Fruit fly (Drosophila melanogaster) whole organism, embryonic: ENCODE results near the gene Asator.

Experiments
- Awh ChIP-seq: fragments of 200-800 bp; sonication (Bioruptor generic); IDR thresholded peaks from 2 replicates; pipeline ENCODE4, ENCODE4 v1.3.6; 2022; ENCODE audit warnings: missing biosample characterization, missing genetic modification characterization
- Bdp1 ChIP-seq: fragments of 200-800 bp; sonication (Bioruptor generic); optimal IDR thresholded peaks from 3 replicates; lab custom pipeline; 2016; ENCODE audit warnings: missing biosample characterization, missing genetic modification characterization
- CG10267 ChIP-seq: fragments of 200-800 bp; sonication (Bioruptor generic); optimal IDR thresholded peaks from 2 replicates; lab custom pipeline; 2018; ENCODE audit warnings: missing biosample characterization, mild to moderate bottlenecking, missing genetic modification characterization, moderate library complexity
- CG10959 ChIP-seq: fragments of 200-800 bp; sonication (Bioruptor generic); IDR thresholded peaks from 2 replicates; pipeline ENCODE4 v1.3.6; 2022; ENCODE audit warnings: missing biosample characterization, missing genetic modification characterization
- CG11723 ChIP-seq: fragments of 200-800 bp; sonication (Bioruptor generic); optimal IDR thresholded peaks from 2 replicates; lab custom pipeline; 2017; ENCODE audit warnings: missing biosample characterization, mild to moderate bottlenecking, missing genetic modification characterization
- CG12391 ChIP-seq: fragments of 200-800 bp; sonication (Bioruptor generic); optimal IDR thresholded peaks from 3 replicates; lab custom pipeline; 2018; ENCODE audit warnings: missing biosample characterization, mild to moderate bottlenecking, missing genetic modification characterization, moderate library complexity
- CG13123 ChIP-seq: fragments of 200-800 bp; sonication (Bioruptor generic); optimal IDR thresholded peaks from 2 replicates; lab custom pipeline; 2016; ENCODE audit warnings: missing biosample characterization, missing genetic modification characterization
- CG13287 ChIP-seq: fragments of 200-800 bp; sonication (Bioruptor generic); IDR thresholded peaks from 2 replicates; pipeline ENCODE4 v1.3.6; 2022; ENCODE audit warnings: missing biosample characterization, missing genetic modification characterization; ENCODE audit not compliant: partially characterized antibody
- CG14710 ChIP-seq: fragments of 200-800 bp; sonication (Bioruptor generic); optimal IDR thresholded peaks from 3 replicates; lab custom pipeline; 2019; ENCODE audit warnings: missing biosample characterization, mild to moderate bottlenecking, missing genetic modification characterization, moderate library complexity
- CG16815 ChIP-seq: fragments of 200-800 bp; sonication (Bioruptor generic); optimal IDR thresholded peaks from 3 replicates; lab custom pipeline; 2017; ENCODE audit warnings: missing biosample characterization, mild to moderate bottlenecking, missing genetic modification characterization
- CG17385 ChIP-seq: fragments of 200-800 bp; sonication (Bioruptor generic); optimal IDR thresholded peaks from 3 replicates; lab custom pipeline; 2018; ENCODE audit warnings: missing biosample characterization, mild to moderate bottlenecking, missing genetic modification characterization
- CG17829 ChIP-seq: fragments of 200-800 bp; optimal IDR thresholded peaks from 2 replicates; lab custom pipeline; 2019; ENCODE audit warnings: missing biosample characterization, mild to moderate bottlenecking, missing genetic modification characterization, moderate library complexity
- CG2202 ChIP-seq: fragments of 200-800 bp; sonication (Bioruptor generic); optimal IDR thresholded peaks from 2 replicates; lab custom pipeline; 2018; ENCODE audit warnings: missing biosample characterization, mild to moderate bottlenecking, missing genetic modification characterization
- CG31388 ChIP-seq: fragments of 200-800 bp; sonication (Bioruptor generic); optimal IDR thresholded peaks from 2 replicates; lab custom pipeline; 2016; ENCODE audit warnings: missing biosample characterization, missing genetic modification characterization
- CG6175 ChIP-seq: fragments of 200-800 bp; sonication (Bioruptor generic); IDR thresholded peaks from 3 replicates; pipeline ENCODE4 v1.3.6; 2022; ENCODE audit warnings: missing biosample characterization, missing genetic modification characterization
- CG6791 ChIP-seq: fragments of 200-800 bp; sonication (Bioruptor generic); IDR thresholded peaks from 3 replicates; pipeline ENCODE4 v1.3.6; 2022; ENCODE audit warnings: missing biosample characterization, missing genetic modification characterization; ENCODE audit not compliant: partially characterized antibody
- CG7357 ChIP-seq: fragments of 200-800 bp; sonication (Bioruptor generic); IDR thresholded peaks from 3 replicates; pipeline ENCODE4 v1.3.6; 2022; ENCODE audit warnings: missing biosample characterization, missing genetic modification characterization
- CG7556 ChIP-seq: fragments of 200-800 bp; sonication (Bioruptor generic); optimal IDR thresholded peaks from 2 replicates; lab custom pipeline; 2017; ENCODE audit warnings: missing biosample characterization, mild to moderate bottlenecking, missing genetic modification characterization
- CG7786 ChIP-seq: fragments of 200-800 bp; sonication (Bioruptor generic); optimal IDR thresholded peaks from 2 replicates; lab custom pipeline; 2016; ENCODE audit warnings: missing biosample characterization, missing genetic modification characterization
- CG9727 ChIP-seq: fragments of 200-800 bp; sonication (Bioruptor generic); optimal IDR thresholded peaks from 3 replicates; lab custom pipeline; 2017; ENCODE audit warnings: missing biosample characterization, mild to moderate bottlenecking, missing genetic modification characterization
- D19A ChIP-seq: fragments of 200-800 bp; optimal IDR thresholded peaks from 3 replicates; lab custom pipeline; 2019; ENCODE audit warnings: missing biosample characterization, mild to moderate bottlenecking, missing genetic modification characterization, moderate library complexity
- ERR ChIP-seq: fragments of 200-800 bp; sonication (Bioruptor generic); optimal IDR thresholded peaks from 2 replicates; lab custom pipeline; 2016; ENCODE audit warnings: missing biosample characterization, missing genetic modification characterization
- Hsf ChIP-seq: fragments of 200-800 bp; sonication (Bioruptor generic); optimal IDR thresholded peaks from 3 replicates; lab custom pipeline; 2016; ENCODE audit warnings: missing biosample characterization, missing genetic modification characterization
- MBD-R2 ChIP-seq: fragments of 200-800 bp; sonication (Bioruptor generic); IDR thresholded peaks from 2 replicates; pipeline ENCODE4 v1.3.6; 2022; ENCODE audit warnings: missing biosample characterization, missing genetic modification characterization
- Myb ChIP-seq: fragments of 200-800 bp; sonication (Bioruptor generic); optimal IDR thresholded peaks from 2 replicates; lab custom pipeline; 2016; ENCODE audit warnings: missing biosample characterization, missing genetic modification characterization
- Opbp ChIP-seq: fragments of 200-800 bp; sonication (Bioruptor generic); IDR thresholded peaks from 3 replicates; pipeline ENCODE4 v1.3.6; 2022; ENCODE audit warnings: missing biosample characterization, missing genetic modification characterization; ENCODE audit not compliant: partially characterized antibody
- Taf1 ChIP-seq: fragments of 200-800 bp; sonication (Bioruptor generic); IDR thresholded peaks from 2 replicates; pipeline ENCODE4 v1.3.6; 2022; ENCODE audit warnings: missing biosample characterization, missing genetic modification characterization
- Xbp1 ChIP-seq: fragments of 200-800 bp; sonication (Bioruptor generic); optimal IDR thresholded peaks from 3 replicates; lab custom pipeline; 2016; ENCODE audit warnings: missing biosample characterization, mild to moderate bottlenecking, missing genetic modification characterization
- ash1 ChIP-seq: fragments of 200-800 bp; sonication (Bioruptor generic); optimal IDR thresholded peaks from 2 replicates; lab custom pipeline; 2018; ENCODE audit warnings: missing biosample characterization, mild to moderate bottlenecking, missing genetic modification characterization
- cad ChIP-seq: fragments of >200 bp; optimal IDR thresholded peaks from 2 replicates; lab custom pipeline; 2017; ENCODE audit warnings: missing biosample characterization, missing genetic modification characterization
- caup ChIP-seq: fragments of 200-800 bp; sonication (Bioruptor generic); optimal IDR thresholded peaks from 3 replicates; lab custom pipeline; 2017; ENCODE audit warnings: missing biosample characterization, mild to moderate bottlenecking, missing genetic modification characterization, moderate library complexity; ENCODE audit not compliant: severe bottlenecking
- corto ChIP-seq: fragments of 200-800 bp; sonication (Bioruptor generic); optimal IDR thresholded peaks from 2 replicates; lab custom pipeline; 2016; ENCODE audit warnings: missing biosample characterization, mild to moderate bottlenecking, missing genetic modification characterization, moderate library complexity
- dan ChIP-seq: fragments of 200-800 bp; sonication (Bioruptor generic); IDR thresholded peaks from 2 replicates; pipeline ENCODE4 v1.3.6; 2022; ENCODE audit warnings: missing biosample characterization, missing genetic modification characterization
- hb ChIP-seq: fragments of 200-800 bp; sonication (Bioruptor generic); IDR thresholded peaks from 3 replicates; pipeline ENCODE4 v1.3.6; 2022; ENCODE audit warnings: missing biosample characterization, missing genetic modification characterization; ENCODE audit not compliant: partially characterized antibody
- nerfin-1 ChIP-seq: fragments of 200-800 bp; sonication (Bioruptor generic); optimal IDR thresholded peaks from 3 replicates; lab custom pipeline; 2019; ENCODE audit warnings: missing biosample characterization, mild to moderate bottlenecking, missing genetic modification characterization, moderate library complexity
- nmo ChIP-seq: fragments of 200-800 bp; sonication (Bioruptor generic); optimal IDR thresholded peaks from 2 replicates; lab custom pipeline; 2018; ENCODE audit warnings: missing biosample characterization, mild to moderate bottlenecking, missing genetic modification characterization, moderate library complexity
- pfk ChIP-seq: fragments of 200-800 bp; sonication (Bioruptor generic); optimal IDR thresholded peaks from 2 replicates; lab custom pipeline; 2018; ENCODE audit warnings: missing biosample characterization, mild to moderate bottlenecking, missing genetic modification characterization, moderate library complexity
- pho ChIP-seq: fragments of 200-800 bp; sonication (Bioruptor generic); optimal IDR thresholded peaks from 2 replicates; lab custom pipeline; 2016; ENCODE audit warnings: missing biosample characterization, missing genetic modification characterization
- phol ChIP-seq: fragments of 200-800 bp; sonication (Bioruptor generic); optimal IDR thresholded peaks from 3 replicates; lab custom pipeline; 2018; ENCODE audit warnings: missing biosample characterization, mild to moderate bottlenecking, missing genetic modification characterization, moderate library complexity
- prd ChIP-seq, 3 experiments: fragments of >200 bp in 2 of 3; fragments of 200-800 bp in 1 of 3; sonication (Bioruptor generic) in 1 of 3; optimal IDR thresholded peaks in 2 of 3; IDR thresholded peaks in 1 of 3; 2 replicates in 2 of 3; 3 replicates in 1 of 3; pipeline versions ENCODE4 v1.3.6 to Lab custom; 2017 to 2022; ENCODE audit warnings: missing biosample characterization in 1 of 3, missing genetic modification characterization in 1 of 3
- pum ChIP-seq: fragments of 200-800 bp; sonication (Bioruptor generic); optimal IDR thresholded peaks from 2 replicates; lab custom pipeline; 2016; ENCODE audit warnings: missing biosample characterization, missing genetic modification characterization
- sens ChIP-seq: fragments of 200-800 bp; sonication (Bioruptor generic); peaks from one replicate; lab custom pipeline; 2016; ENCODE audit warnings: missing biosample characterization, missing genetic modification characterization
- so ChIP-seq: fragments of 200-800 bp; sonication (Bioruptor generic); IDR thresholded peaks from 3 replicates; pipeline ENCODE4 v1.3.6; 2022; ENCODE audit warnings: missing biosample characterization, missing genetic modification characterization
- ssp ChIP-seq: fragments of 200-800 bp; sonication (Bioruptor generic); IDR thresholded peaks from 2 replicates; pipeline ENCODE4 v1.3.6; 2022; ENCODE audit warnings: missing biosample characterization, missing genetic modification characterization
- tll ChIP-seq, 2 experiments: fragments of 200-800 bp in 1 of 2; fragments of >200 bp in 1 of 2; sonication (Bioruptor generic) in 1 of 2; optimal IDR thresholded peaks; 2 replicates each; lab custom pipeline; 2017 to 2019; ENCODE audit warnings: missing biosample characterization in 2 of 2, missing genetic modification characterization in 2 of 2, mild to moderate bottlenecking in 1 of 2, moderate library complexity in 1 of 2
- ttk ChIP-seq: fragments of 200-800 bp; sonication (Bioruptor generic); IDR thresholded peaks from 2 replicates; pipeline ENCODE4 v2.1.2; 2022; ENCODE audit warnings: missing biosample characterization, missing genetic modification characterization
- twi ChIP-seq: fragments of 200-800 bp; optimal IDR thresholded peaks from 2 replicates; lab custom pipeline; 2019; ENCODE audit warnings: missing biosample characterization, mild to moderate bottlenecking, missing genetic modification characterization, moderate library complexity
- wek ChIP-seq: fragments of 200-800 bp; sonication (Bioruptor generic); optimal IDR thresholded peaks from 3 replicates; lab custom pipeline; 2018; ENCODE audit warnings: missing biosample characterization, mild to moderate bottlenecking, missing genetic modification characterization, moderate library complexity
- zfh2 ChIP-seq: fragments of 200-800 bp; sonication (Bioruptor generic); optimal IDR thresholded peaks from 2 replicates; lab custom pipeline; 2016; ENCODE audit warnings: missing biosample characterization, missing genetic modification characterization

Gene Asator

DNA sequence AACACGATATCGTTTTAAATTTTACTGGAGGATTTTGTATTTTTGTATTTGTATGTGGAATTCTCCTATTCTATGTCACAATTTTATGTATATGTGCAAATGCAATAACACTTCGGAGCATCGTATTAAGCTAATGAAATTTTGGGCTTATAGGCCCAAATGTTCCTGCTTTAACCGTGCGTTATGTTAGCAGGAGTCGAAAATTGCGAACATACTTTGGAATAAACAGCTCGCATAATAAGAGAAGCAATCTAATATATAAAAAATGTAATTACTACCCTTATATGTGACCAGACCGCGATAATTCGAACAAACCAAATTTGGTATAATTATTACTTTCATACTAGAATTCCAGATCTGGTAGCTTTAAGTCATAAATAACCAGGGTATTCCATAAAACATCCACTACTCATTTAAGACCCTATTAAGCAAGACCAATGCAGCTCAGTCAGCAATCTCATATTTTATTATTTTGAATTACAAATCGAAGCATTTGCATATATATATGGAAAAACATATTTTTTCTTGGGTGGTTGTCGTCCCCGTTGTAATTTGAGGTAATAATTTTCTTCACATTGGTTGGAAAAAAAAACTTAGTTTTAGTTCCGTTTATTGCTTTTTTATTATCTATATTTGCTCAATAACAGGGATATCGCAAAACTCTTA is 45.1 kb downstream of the Asator start, which contains the start of gene lgs (continued):
- TF ChIP-seq twi (tag; lab: Kevin White, UChicago), result no peak
- peak; percentile 28 for TF ChIP-seq pho (GFP tag; lab: Kevin White, UChicago)
- no peak for TF ChIP-seq hb (GFP tag; lab: Robert Waterston, UW)
- TF ChIP-seq CG10959 (GFP tag; lab: Robert Waterston, UW), result no peak
- peak; percentile 79 for TF ChIP-seq pfk (GFP tag; lab: Kevin White, UChicago)
- peak; percentile 25 for TF ChIP-seq CG17829 (tag; lab: Kevin White, UChicago)
- TF ChIP-seq nmo (GFP tag; lab: Kevin White, UChicago), result peak; percentile 48
- TF ChIP-seq CG31388 (GFP tag; lab: Kevin White, UChicago), result no peak
- TF ChIP-seq ttk (GFP tag; lab: Robert Waterston, UW), result no peak
- TF ChIP-seq wek, result peak; percentile 77
- TF ChIP-seq zfh2 (GFP tag; lab: Kevin White, UChicago), result peak; percentile 34
- TF ChIP-seq CG9727 (GFP tag; lab: Kevin White, UChicago), result no peak
- TF ChIP-seq ssp (GFP tag; lab: Robert Waterston, UW), result peak; percentile 92
- TF ChIP-seq caup (GFP tag; lab: Kevin White, UChicago), result no peak
- peak; percentile 44; the same call in 1 of the 2 replicates for TF ChIP-seq MBD-R2 (GFP tag; lab: Robert Waterston, UW)
- TF ChIP-seq sens (GFP tag; lab: Kevin White, UChicago), result peak; percentile 68
- TF ChIP-seq D19A (tag; lab: Kevin White, UChicago), result no peak
- TF ChIP-seq nerfin-1 (tag; lab: Kevin White, UChicago), result no peak
- no peak for TF ChIP-seq Bdp1 (GFP tag; lab: Kevin White, UChicago)
- TF ChIP-seq CG11723 (GFP tag; lab: Kevin White, UChicago), result peak; percentile 71
- TF ChIP-seq prd (optimal IDR thresholded peaks at IDR 0.05; lab: Kevin White, UChicago), result no peak
- peak; percentile 54; the same call in 1 of the 3 replicates for TF ChIP-seq prd (GFP tag; IDR thresholded peaks at IDR 0.05; lab: Robert Waterston, UW)
- TF ChIP-seq Hsf (GFP tag; lab: Kevin White, UChicago), result peak; percentile 5
- TF ChIP-seq cad (GFP tag; lab: Kevin White, UChicago), result no peak
- TF ChIP-seq CG7357 (GFP tag; lab: Robert Waterston, UW), result peak; percentile 64
- peak; percentile 15 for TF ChIP-seq CG16815
- no peak for TF ChIP-seq CG17385 (GFP tag; lab: Kevin White, UChicago)
- TF ChIP-seq CG7786 (GFP tag; lab: Kevin White, UChicago), result peak; percentile 3
- peak; percentile 25 for TF ChIP-seq Myb
- peak; percentile 22 for TF ChIP-seq Xbp1 (GFP tag; lab: Kevin White, UChicago)
- no peak for TF ChIP-seq Opbp
- peak; percentile 34 for TF ChIP-seq CG14710 (tag; lab: Kevin White, UChicago)
- no peak for TF ChIP-seq CG13123
- no peak for TF ChIP-seq CG7556 (GFP tag; lab: Kevin White, UChicago)
- TF ChIP-seq ash1 (GFP tag; lab: Kevin White, UChicago), result no peak
- no peak for TF ChIP-seq tll (GFP tag; optimal IDR thresholded peaks at IDR 0.05; lab: Kevin White, UChicago)
- TF ChIP-seq pum (GFP tag; lab: Kevin White, UChicago), result no peak
- TF ChIP-seq CG2202, result no peak
- 0 out of 2 replicates have a peak, but pooled peaks have one; percentile 7 for TF ChIP-seq Taf1 (GFP tag; lab: Robert Waterston, UW)
- TF ChIP-seq CG12391 (tag; lab: Kevin White, UChicago), result peak; percentile 42
- TF ChIP-seq Awh (GFP tag; lab: Robert Waterston, UW), result no peak
- TF ChIP-seq dan, result no peak
- TF ChIP-seq corto, result no peak
- TF ChIP-seq phol (tag; lab: Kevin White, UChicago), result peak; percentile 52
- no peak for TF ChIP-seq ERR (GFP tag; lab: Kevin White, UChicago)
- no peak for TF ChIP-seq CG6791 (GFP tag; lab: Robert Waterston, UW)
- TF ChIP-seq CG10267 (tag; lab: Kevin White, UChicago), result peak; percentile 3
- peak; percentile 27; the same call in 1 of the 2 replicates for TF ChIP-seq CG13287 (GFP tag; lab: Robert Waterston, UW)
- no peak for TF ChIP-seq CG6175
- TF ChIP-seq so (GFP tag; lab: Robert Waterston, UW), result no peak
